Worm (Caenorhabditis elegans) whole organism, L4 larva: ENCODE measurements around the gene K09C4.5.

Source experiments
- ama-1 ChIP-seq: fragments of 150-350 bp; optimal IDR thresholded peaks from 2 replicates; lab custom pipeline; 2014; ENCODE audit warnings: inconsistent platforms, mixed read lengths
- ceh-62 ChIP-seq: sonication (generic microtip); optimal IDR thresholded peaks from 2 replicates; lab custom pipeline; 2017; ENCODE audit warnings: missing biosample characterization, missing genetic modification characterization
- dmd-9 ChIP-seq: fragments of 200-800 bp; sonication (Bioruptor generic); IDR thresholded peaks from 2 replicates; pipeline ENCODE4 v1.3.6; 2022; ENCODE audit warnings: missing genetic modification reagents, missing genetic modification characterization, missing compliant biosample characterization
- fos-1 ChIP-seq: fragments of 150-350 bp; optimal IDR thresholded peaks from 2 replicates; lab custom pipeline; 2014; ENCODE audit warnings: missing biosample characterization, missing genetic modification characterization
- lin-13 ChIP-seq: fragments of 150-350 bp; optimal IDR thresholded peaks from 2 replicates; lab custom pipeline; 2014; ENCODE audit warnings: missing biosample characterization, missing genetic modification reagents, missing genetic modification characterization

DNA sequence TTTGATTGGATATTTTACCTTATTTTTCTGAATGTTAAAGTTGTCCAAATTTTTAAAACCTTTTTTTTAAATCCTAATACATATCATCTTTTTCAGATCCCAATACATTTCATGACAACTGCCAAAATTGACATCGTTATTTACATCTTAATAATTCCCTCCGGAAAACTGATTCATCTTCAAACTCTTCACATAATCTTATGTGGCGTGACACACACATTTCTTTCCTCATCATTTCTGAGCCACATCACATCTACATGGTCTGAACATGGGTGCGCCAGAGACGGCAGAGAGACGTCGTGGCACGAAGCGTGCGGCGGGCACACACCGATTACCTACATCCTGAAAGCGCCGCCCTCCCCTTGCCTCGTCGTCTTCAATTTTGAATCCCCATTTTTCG, 29.9 kb upstream of the K09C4.5 start, which contains the start of gene tba-9:
- TF ChIP-seq lin-13 (GFP tag; lab: Kevin White, UChicago) (no peak), ama-1 (lab: Kevin White, UChicago) (no peak), fos-1 (tag; lab: Kevin White, UChicago) (no peak), dmd-9 (no peak), ceh-62 (tag; lab: Kevin White, UChicago) (no peak)
